Fruit fly (Drosophila melanogaster) whole organism, embryonic: ENCODE results near the gene CG17612.

Experiments used
- CG10267 ChIP-seq: fragments of 200-800 bp; sonication (Bioruptor generic); optimal IDR thresholded peaks from 2 replicates; lab custom pipeline; 2018; ENCODE audit warnings: missing biosample characterization, mild to moderate bottlenecking, missing genetic modification characterization, moderate library complexity
- CG11093 ChIP-seq: fragments of 200-800 bp; sonication (Bioruptor generic); IDR thresholded peaks from 3 replicates; pipeline ENCODE4 v1.3.6; 2022; ENCODE audit warnings: missing biosample characterization, missing genetic modification characterization
- CG11504 ChIP-seq: fragments of 200-800 bp; sonication (Bioruptor generic); optimal IDR thresholded peaks from 3 replicates; lab custom pipeline; 2019; ENCODE audit warnings: missing biosample characterization, mild to moderate bottlenecking, missing genetic modification characterization, moderate library complexity
- CG12942 ChIP-seq: fragments of 200-800 bp; sonication (Bioruptor generic); optimal IDR thresholded peaks from 3 replicates; lab custom pipeline; 2016; ENCODE audit warnings: missing biosample characterization, missing genetic modification characterization
- CG13424 ChIP-seq: fragments of 200-800 bp; sonication (Bioruptor generic); optimal IDR thresholded peaks from 2 replicates; lab custom pipeline; 2019; ENCODE audit warnings: missing biosample characterization, mild to moderate bottlenecking, missing genetic modification characterization, moderate library complexity
- CG13775 ChIP-seq: fragments of 200-800 bp; sonication (Bioruptor generic); optimal IDR thresholded peaks from 3 replicates; lab custom pipeline; 2017; ENCODE audit warnings: missing biosample characterization, mild to moderate bottlenecking, missing genetic modification characterization
- CG14050 ChIP-seq: fragments of 200-800 bp; sonication (Bioruptor generic); IDR thresholded peaks from 3 replicates; pipeline ENCODE4 v1.3.6; 2022; ENCODE audit warnings: missing biosample characterization, missing genetic modification characterization
- CG14710 ChIP-seq: fragments of 200-800 bp; sonication (Bioruptor generic); optimal IDR thresholded peaks from 3 replicates; lab custom pipeline; 2019; ENCODE audit warnings: missing biosample characterization, mild to moderate bottlenecking, missing genetic modification characterization, moderate library complexity
- CG1603 ChIP-seq: fragments of 200-800 bp; sonication (Bioruptor generic); optimal IDR thresholded peaks from 2 replicates; lab custom pipeline; 2019; ENCODE audit warnings: missing biosample characterization, mild to moderate bottlenecking, missing genetic modification characterization, moderate library complexity
- CG2120 ChIP-seq: fragments of 200-800 bp; sonication (Bioruptor generic); optimal IDR thresholded peaks from 3 replicates; lab custom pipeline; 2016; ENCODE audit warnings: missing biosample characterization, missing genetic modification characterization
- CG30020 ChIP-seq: fragments of 200-800 bp; optimal IDR thresholded peaks from 2 replicates; lab custom pipeline; 2019; ENCODE audit warnings: missing biosample characterization, mild to moderate bottlenecking, missing genetic modification characterization, moderate library complexity
- CG30431 ChIP-seq: fragments of 200-800 bp; sonication (Bioruptor generic); optimal IDR thresholded peaks from 2 replicates; lab custom pipeline; 2017; ENCODE audit warnings: missing biosample characterization, missing genetic modification characterization
- CG31441 ChIP-seq: fragments of 200-800 bp; sonication (Bioruptor generic); IDR thresholded peaks from 2 replicates; pipeline ENCODE4 v1.3.6; 2022; ENCODE audit warnings: missing biosample characterization, missing genetic modification characterization
- CG32772 ChIP-seq: fragments of 200-800 bp; sonication (Bioruptor generic); IDR thresholded peaks from 2 replicates; pipeline ENCODE4 v1.3.6; 2022; ENCODE audit warnings: missing biosample characterization, missing genetic modification characterization
- CG5953 ChIP-seq: fragments of 200-800 bp; sonication (Bioruptor generic); IDR thresholded peaks from 2 replicates; pipeline ENCODE4 v1.3.6; 2022; ENCODE audit warnings: missing biosample characterization, missing genetic modification characterization
- CG7271 ChIP-seq: fragments of 200-800 bp; sonication (Bioruptor generic); optimal IDR thresholded peaks from 2 replicates; lab custom pipeline; 2018; ENCODE audit warnings: missing biosample characterization, mild to moderate bottlenecking, missing genetic modification characterization, moderate library complexity
- CG8944 ChIP-seq: fragments of 200-800 bp; sonication (Bioruptor generic); optimal IDR thresholded peaks from 3 replicates; lab custom pipeline; 2016; ENCODE audit warnings: missing biosample characterization, missing genetic modification characterization
- CG9727 ChIP-seq: fragments of 200-800 bp; sonication (Bioruptor generic); optimal IDR thresholded peaks from 3 replicates; lab custom pipeline; 2017; ENCODE audit warnings: missing biosample characterization, mild to moderate bottlenecking, missing genetic modification characterization
- Chrac-16 ChIP-seq: fragments of 200-800 bp; sonication (Bioruptor generic); optimal IDR thresholded peaks from 3 replicates; lab custom pipeline; 2016; ENCODE audit warnings: missing biosample characterization, missing genetic modification characterization
- CrebB ChIP-seq: fragments of 200-800 bp; sonication (Bioruptor generic); optimal IDR thresholded peaks from 3 replicates; lab custom pipeline; 2018; ENCODE audit warnings: missing biosample characterization, mild to moderate bottlenecking, missing genetic modification characterization
- Drgx ChIP-seq: fragments of 200-800 bp; sonication (Bioruptor generic); IDR thresholded peaks from 2 replicates; pipeline ENCODE4 v1.3.6; 2022; ENCODE audit warnings: missing biosample characterization, missing genetic modification characterization
- ERR ChIP-seq: fragments of 200-800 bp; sonication (Bioruptor generic); optimal IDR thresholded peaks from 2 replicates; lab custom pipeline; 2016; ENCODE audit warnings: missing biosample characterization, missing genetic modification characterization
- Eip74EF ChIP-seq, 2 experiments: fragments of 200-800 bp in 1 of 2; fragments of >200 bp in 1 of 2; sonication (Bioruptor generic) in 1 of 2; optimal IDR thresholded peaks; 2 replicates each; lab custom pipeline; 2017 to 2019; ENCODE audit warnings: missing biosample characterization in 2 of 2, missing genetic modification characterization in 2 of 2, mild to moderate bottlenecking in 1 of 2, moderate library complexity in 1 of 2
- Fer3 ChIP-seq: fragments of 200-800 bp; sonication (Bioruptor generic); optimal IDR thresholded peaks from 2 replicates; lab custom pipeline; 2018; ENCODE audit warnings: missing biosample characterization, mild to moderate bottlenecking, missing genetic modification characterization, moderate library complexity
- H15 ChIP-seq: fragments of 200-800 bp; sonication (Bioruptor generic); IDR thresholded peaks from 3 replicates; pipeline ENCODE4 v1.3.6; 2022; ENCODE audit warnings: missing biosample characterization, missing genetic modification characterization
- Lhr ChIP-seq: fragments of 200-800 bp; sonication (Bioruptor generic); optimal IDR thresholded peaks from 3 replicates; lab custom pipeline; 2017; ENCODE audit warnings: mild to moderate bottlenecking, missing biosample characterization, missing genetic modification reagents, missing genetic modification characterization
- Lim3 ChIP-seq: fragments of 200-800 bp; sonication (Bioruptor generic); IDR thresholded peaks from 2 replicates; pipeline ENCODE4 v1.3.6; 2022; ENCODE audit warnings: missing biosample characterization, missing genetic modification characterization
- Max ChIP-seq: fragments of 200-800 bp; sonication (Bioruptor generic); optimal IDR thresholded peaks from 2 replicates; lab custom pipeline; 2016; ENCODE audit warnings: missing biosample characterization, mild to moderate bottlenecking, missing genetic modification characterization
- Myb ChIP-seq: fragments of 200-800 bp; sonication (Bioruptor generic); optimal IDR thresholded peaks from 2 replicates; lab custom pipeline; 2016; ENCODE audit warnings: missing biosample characterization, missing genetic modification characterization
- NC2β ChIP-seq: fragments of 200-800 bp; sonication (Bioruptor generic); optimal IDR thresholded peaks from 2 replicates; lab custom pipeline; 2016; ENCODE audit warnings: missing biosample characterization, missing genetic modification characterization
- NK7.1 ChIP-seq: fragments of 200-800 bp; sonication (Bioruptor generic); optimal IDR thresholded peaks from 3 replicates; lab custom pipeline; 2016; ENCODE audit warnings: missing biosample characterization, missing genetic modification characterization
- Six4 ChIP-seq: fragments of 200-800 bp; sonication (Bioruptor generic); optimal IDR thresholded peaks from 2 replicates; lab custom pipeline; 2016; ENCODE audit warnings: missing biosample characterization, missing genetic modification characterization
- Spps ChIP-seq: fragments of 200-800 bp; sonication (Bioruptor generic); optimal IDR thresholded peaks from 2 replicates; lab custom pipeline; 2018; ENCODE audit warnings: missing biosample characterization, mild to moderate bottlenecking, missing genetic modification characterization
- TFAM ChIP-seq: fragments of 200-800 bp; sonication (Bioruptor generic); optimal IDR thresholded peaks from 2 replicates; lab custom pipeline; 2017; ENCODE audit warnings: missing biosample characterization, missing genetic modification characterization, inconsistent platforms
- Xrp1 ChIP-seq: fragments of 200-800 bp; sonication (Bioruptor generic); IDR thresholded peaks from 2 replicates; pipeline ENCODE4 v1.3.6; 2022; ENCODE audit warnings: missing biosample characterization, missing genetic modification characterization
- ab ChIP-seq: fragments of 200-800 bp; sonication (Bioruptor generic); optimal IDR thresholded peaks from 2 replicates; lab custom pipeline; 2016; ENCODE audit warnings: missing biosample characterization, missing genetic modification characterization
- ac ChIP-seq: fragments of 200-800 bp; sonication (Bioruptor generic); optimal IDR thresholded peaks from 3 replicates; lab custom pipeline; 2017; ENCODE audit warnings: missing biosample characterization, mild to moderate bottlenecking, missing genetic modification characterization
- ap ChIP-seq: fragments of 200-800 bp; sonication (Bioruptor generic); IDR thresholded peaks from 2 replicates; pipeline ENCODE4 v1.3.6; 2022; ENCODE audit warnings: missing biosample characterization, missing genetic modification characterization
- cad ChIP-seq: fragments of >200 bp; optimal IDR thresholded peaks from 2 replicates; lab custom pipeline; 2017; ENCODE audit warnings: missing biosample characterization, missing genetic modification characterization
- crc ChIP-seq: fragments of 200-800 bp; sonication (Bioruptor generic); optimal IDR thresholded peaks from 2 replicates; lab custom pipeline; 2016; ENCODE audit warnings: missing biosample characterization, missing genetic modification characterization
- dimm ChIP-seq: fragments of 200-800 bp; sonication (Bioruptor generic); IDR thresholded peaks from 2 replicates; pipeline ENCODE4 v1.3.6; 2022; ENCODE audit warnings: missing biosample characterization, missing genetic modification characterization
- dmrt11E ChIP-seq: fragments of 200-800 bp; sonication (Bioruptor generic); optimal IDR thresholded peaks from 3 replicates; lab custom pipeline; 2018; ENCODE audit warnings: missing biosample characterization, mild to moderate bottlenecking, missing genetic modification characterization, moderate library complexity
- fd64A ChIP-seq: fragments of 200-800 bp; sonication (Bioruptor generic); optimal IDR thresholded peaks from 3 replicates; lab custom pipeline; 2018; ENCODE audit warnings: missing biosample characterization, mild to moderate bottlenecking, missing genetic modification characterization
- grau ChIP-seq: fragments of 200-800 bp; optimal IDR thresholded peaks from 3 replicates; lab custom pipeline; 2019; ENCODE audit warnings: missing biosample characterization, mild to moderate bottlenecking, missing genetic modification characterization, moderate library complexity
- hbn ChIP-seq: fragments of 200-800 bp; sonication (Bioruptor generic); IDR thresholded peaks from 2 replicates; pipeline ENCODE4 v1.3.6; 2022; ENCODE audit warnings: missing biosample characterization, missing genetic modification characterization; ENCODE audit not compliant: partially characterized antibody
- jumu ChIP-seq: fragments of 200-800 bp; sonication (Bioruptor generic); optimal IDR thresholded peaks from 3 replicates; lab custom pipeline; 2016; ENCODE audit warnings: missing biosample characterization, missing genetic modification characterization
- nmo ChIP-seq: fragments of 200-800 bp; sonication (Bioruptor generic); optimal IDR thresholded peaks from 2 replicates; lab custom pipeline; 2018; ENCODE audit warnings: missing biosample characterization, mild to moderate bottlenecking, missing genetic modification characterization, moderate library complexity
- org-1 ChIP-seq: fragments of 200-800 bp; sonication (Bioruptor generic); optimal IDR thresholded peaks from 2 replicates; lab custom pipeline; 2017; ENCODE audit warnings: missing biosample characterization, missing genetic modification characterization
- sens ChIP-seq: fragments of 200-800 bp; sonication (Bioruptor generic); peaks from one replicate; lab custom pipeline; 2016; ENCODE audit warnings: missing biosample characterization, missing genetic modification characterization
- tup ChIP-seq: fragments of 200-800 bp; sonication (Bioruptor generic); optimal IDR thresholded peaks from 2 replicates; lab custom pipeline; 2016; ENCODE audit warnings: missing biosample characterization, mild to moderate bottlenecking, missing genetic modification characterization, moderate library complexity
- usp ChIP-seq: fragments of >200 bp; optimal IDR thresholded peaks from 2 replicates; lab custom pipeline; 2017; ENCODE audit warnings: missing biosample characterization, missing genetic modification characterization
- zen2 ChIP-seq: fragments of 200-800 bp; sonication (Bioruptor generic); IDR thresholded peaks from 3 replicates; pipeline ENCODE4 v1.3.6; 2022; ENCODE audit warnings: missing biosample characterization, missing genetic modification characterization; ENCODE audit not compliant: partially characterized antibody

The CG17612 gene

DNA sequence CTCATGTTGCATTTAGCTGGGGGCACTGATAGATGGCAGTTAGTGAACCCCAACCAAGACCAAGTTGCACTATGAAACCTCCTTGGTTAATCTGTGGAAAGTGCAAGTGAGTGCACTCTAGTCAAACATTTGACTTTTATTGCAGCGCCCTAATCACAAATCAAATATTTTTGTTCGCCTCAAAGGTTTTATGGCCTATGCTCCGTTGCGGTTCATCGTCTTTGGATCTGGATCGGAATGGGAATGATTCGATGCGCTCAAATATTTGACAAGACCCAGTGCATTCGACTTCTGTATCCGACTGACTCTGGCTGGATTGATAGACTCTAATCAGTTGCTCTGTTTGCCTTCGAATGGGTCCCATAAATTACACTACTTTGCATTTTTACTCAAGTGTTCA is 17.6 kb downstream of the CG17612 start (continued):
- TF ChIP-seq CrebB (tag; lab: Kevin White, UChicago) (no peak), Xrp1 (GFP tag; lab: Robert Waterston, UW) (peak; percentile 43; the same call in 1 of the 2 replicates), NK7.1 (GFP tag; lab: Kevin White, UChicago) (no peak), CG14710 (tag; lab: Kevin White, UChicago) (peak; percentile 8), CG5953 (GFP tag; lab: Robert Waterston, UW) (no peak), CG13775 (no peak), ERR (no peak), CG10267 (tag; lab: Kevin White, UChicago) (no peak), CG11093 (GFP tag; lab: Robert Waterston, UW) (no peak), CG8944 (no peak), zen2 (GFP tag; lab: Robert Waterston, UW) (no peak), CG14050 (GFP tag; lab: Robert Waterston, UW) (no peak), ac (GFP tag; lab: Kevin White, UChicago) (peak; percentile 50), CG31441 (GFP tag; lab: Robert Waterston, UW) (0 out of 2 replicates have a peak, but pooled peaks have one; percentile 24), Lim3 (GFP tag; lab: Robert Waterston, UW) (no peak), CG1603 (tag; lab: Kevin White, UChicago) (peak; percentile 44), grau (no peak), CG30431 (GFP tag; lab: Kevin White, UChicago) (no peak), Six4 (no peak), CG32772 (no peak), CG9727 (GFP tag; lab: Kevin White, UChicago) (peak; percentile 38), dmrt11E (tag; lab: Kevin White, UChicago) (peak; percentile 23), nmo (no peak), ab (no peak), CG11504 (tag; lab: Kevin White, UChicago) (no peak), CG2120 (no peak), CG13424 (no peak), Chrac-16 (GFP tag; lab: Kevin White, UChicago) (no peak), sens (GFP tag; lab: Kevin White, UChicago) (peak; percentile 76), H15 (GFP tag; lab: Robert Waterston, UW) (no peak), Myb (no peak), fd64A (no peak), CG7271 (tag; lab: Kevin White, UChicago) (no peak), dimm (GFP tag; lab: Robert Waterston, UW) (no peak), TFAM (GFP tag; lab: Kevin White, UChicago) (no peak), Eip74EF (GFP tag; optimal IDR thresholded peaks at IDR 0.05; lab: Kevin White, UChicago) (no peak), tup (GFP tag; lab: Kevin White, UChicago) (no peak), Max (GFP tag; lab: Kevin White, UChicago) (no peak), cad (GFP tag; lab: Kevin White, UChicago) (peak; percentile 38), crc (no peak), Spps (tag; lab: Kevin White, UChicago) (peak; percentile 20), NC2β (GFP tag; lab: Kevin White, UChicago) (no peak), Fer3 (tag; lab: Kevin White, UChicago) (no peak), org-1 (GFP tag; lab: Kevin White, UChicago) (peak; percentile 15), Lhr (GFP tag; lab: Kevin White, UChicago) (peak; percentile 1), jumu (GFP tag; lab: Kevin White, UChicago) (no peak), CG12942 (GFP tag; lab: Kevin White, UChicago) (no peak), CG30020 (tag; lab: Kevin White, UChicago) (no peak), ap (GFP tag; lab: Robert Waterston, UW) (no peak), hbn (GFP tag; lab: Robert Waterston, UW) (no peak), usp (GFP tag; lab: Kevin White, UChicago) (no peak), Drgx (GFP tag; lab: Robert Waterston, UW) (no peak)
